Fruit fly (Drosophila melanogaster): ENCODE data around the gene Rpn12.

dm6 chr3L:16590860-16591259 is 8.0 kb downstream of the Rpn12 start, which contains the start of gene tra:
- no peak for TF ChIP-seq usp (GFP tag; optimal IDR thresholded peaks at IDR 0.05)
- no peak for TF ChIP-seq EcR (GFP tag; optimal IDR thresholded peaks at IDR 0.05)
- TF ChIP-seq CG8478 (optimal IDR thresholded peaks at IDR 0.05) = no peak
- TF ChIP-seq Dll (optimal IDR thresholded peaks at IDR 0.05) = no peak
- TF ChIP-seq psq (optimal IDR thresholded peaks at IDR 0.05) = no peak
